Worm (Caenorhabditis elegans) whole organism, L4 larva: ENCODE data around the gene T05C7.9.
"Not testable (repeated sequence)": the region's sequence is repeated elsewhere in the genome, so short reads cannot be mapped to it uniquely, and the experiment has no call there.

Experiments used
- F26F4.8 ChIP-seq: fragments of 200-800 bp; sonication (Bioruptor generic); conservative IDR thresholded peaks from 2 replicates; pipeline ENCODE4 v1.3.6; 2022; ENCODE audit warnings: missing genetic modification characterization, missing compliant biosample characterization
- F49E8.2 ChIP-seq: sonication (generic microtip); optimal IDR thresholded peaks from 2 replicates; lab custom pipeline; 2016; ENCODE audit warnings: missing compliant biosample characterization, mild to moderate bottlenecking, missing genetic modification characterization, borderline replicate concordance
- Y5F2A.4 ChIP-seq: fragments of 200-800 bp; sonication (Bioruptor generic); optimal IDR thresholded peaks from 2 replicates; lab custom pipeline; 2018; ENCODE audit warnings: mild to moderate bottlenecking, missing genetic modification characterization, missing compliant biosample characterization
- ZK337.2 ChIP-seq: fragments of 200-800 bp; sonication (Bioruptor generic); IDR thresholded peaks from 2 replicates; pipeline ENCODE4 v1.3.6; 2022; ENCODE audit warnings: missing genetic modification reagents, missing genetic modification characterization, missing compliant biosample characterization
- ceh-20 ChIP-seq: fragments of 200-800 bp; sonication (Bioruptor generic); IDR thresholded peaks from 2 replicates; pipeline ENCODE4 v1.3.6; 2022; ENCODE audit warnings: missing genetic modification reagents, missing genetic modification characterization, missing compliant biosample characterization
- cey-2 ChIP-seq: sonication (generic microtip); optimal IDR thresholded peaks from 3 replicates; lab custom pipeline; 2017; ENCODE audit warnings: missing genetic modification characterization, mild to moderate bottlenecking, missing compliant biosample characterization, antibody characterized with exemption, borderline replicate concordance; ENCODE audit not compliant: insufficient read depth
- daf-12 ChIP-seq: fragments of 150-350 bp; optimal IDR thresholded peaks from 2 replicates; lab custom pipeline; 2014; ENCODE audit warnings: missing biosample characterization, missing genetic modification reagents, missing genetic modification characterization
- dmd-9 ChIP-seq: fragments of 200-800 bp; sonication (Bioruptor generic); IDR thresholded peaks from 2 replicates; pipeline ENCODE4 v1.3.6; 2022; ENCODE audit warnings: missing genetic modification reagents, missing genetic modification characterization, missing compliant biosample characterization
- dve-1 ChIP-seq: sonication (generic microtip); optimal IDR thresholded peaks from 2 replicates; lab custom pipeline; 2017; ENCODE audit warnings: antibody characterized with exemption, mild to moderate bottlenecking, missing genetic modification characterization, missing compliant biosample characterization; ENCODE audit not compliant: insufficient read depth
- egl-43 ChIP-seq: fragments of 200-800 bp; sonication (Bioruptor generic); IDR thresholded peaks from 2 replicates; pipeline ENCODE4 v1.3.6; 2022; ENCODE audit warnings: missing genetic modification reagents, missing genetic modification characterization, missing compliant biosample characterization
- fkh-10 ChIP-seq: fragments of 150-350 bp; optimal IDR thresholded peaks from 2 replicates; lab custom pipeline; 2014; ENCODE audit warnings: missing biosample characterization, missing genetic modification reagents, missing genetic modification characterization
- gei-8 ChIP-seq: fragments of 200-800 bp; sonication (Bioruptor generic); optimal IDR thresholded peaks from 2 replicates; lab custom pipeline; 2018; ENCODE audit warnings: mild to moderate bottlenecking, missing genetic modification characterization, missing compliant biosample characterization
- hlh-30 ChIP-seq: sonication (generic microtip); optimal IDR thresholded peaks from 2 replicates; lab custom pipeline; 2017; ENCODE audit warnings: antibody characterized with exemption, mild to moderate bottlenecking, missing genetic modification characterization, missing compliant biosample characterization; ENCODE audit not compliant: insufficient read depth
- lin-1 ChIP-seq: fragments of 200-800 bp; sonication (Bioruptor generic); IDR thresholded peaks from 2 replicates; pipeline ENCODE4 v1.3.6; 2022; ENCODE audit warnings: missing genetic modification reagents, missing genetic modification characterization, missing compliant biosample characterization
- lin-38 ChIP-seq: fragments of 200-800 bp; sonication (Bioruptor generic); IDR thresholded peaks from 2 replicates; pipeline ENCODE4 v1.3.6; 2022; ENCODE audit warnings: missing genetic modification reagents, missing genetic modification characterization, missing compliant biosample characterization
- lin-39 ChIP-seq: fragments of 150-350 bp; optimal IDR thresholded peaks from 2 replicates; lab custom pipeline; 2014; ENCODE audit warnings: missing biosample characterization, missing genetic modification reagents, missing genetic modification characterization
- lsy-2 ChIP-seq, 2 experiments: fragments of 150-350 bp in 1 of 2; sonication (generic microtip) in 1 of 2; optimal IDR thresholded peaks; 2 replicates each; lab custom pipeline; 2014 to 2017; ENCODE audit warnings: missing biosample characterization in 2 of 2, missing genetic modification characterization in 2 of 2
- madf-5 ChIP-seq, 2 experiments: fragments of 200-800 bp; sonication (Bioruptor generic); IDR thresholded peaks; 2 replicates each; pipeline ENCODE4 v1.3.6; 2022; ENCODE audit warnings: missing compliant biosample characterization in 2 of 2, missing genetic modification characterization in 2 of 2
- nhr-102 ChIP-seq: sonication (generic microtip); optimal IDR thresholded peaks from 2 replicates; lab custom pipeline; 2016; ENCODE audit warnings: mild to moderate bottlenecking, missing genetic modification characterization, moderate library complexity, missing compliant biosample characterization
- nhr-237 ChIP-seq: sonication (generic microtip); optimal IDR thresholded peaks from 2 replicates; lab custom pipeline; 2017; ENCODE audit warnings: missing biosample characterization, missing genetic modification characterization
- nhr-28 ChIP-seq: fragments of 150-350 bp; optimal IDR thresholded peaks from 2 replicates; lab custom pipeline; 2014; ENCODE audit warnings: missing biosample characterization, missing genetic modification characterization
- nhr-6 ChIP-seq: fragments of 150-350 bp; optimal IDR thresholded peaks from 2 replicates; lab custom pipeline; 2014; ENCODE audit warnings: missing biosample characterization, missing genetic modification characterization
- nhr-76 ChIP-seq: fragments of 150-350 bp; optimal IDR thresholded peaks from 2 replicates; lab custom pipeline; 2014; ENCODE audit warnings: missing biosample characterization, missing genetic modification characterization
- snpc-4 ChIP-seq: fragments of 150-350 bp; optimal IDR thresholded peaks from 2 replicates; lab custom pipeline; 2014; ENCODE audit warnings: missing biosample characterization, missing genetic modification characterization
- spr-3 ChIP-seq: fragments of 200-800 bp; sonication (Bioruptor generic); optimal IDR thresholded peaks from 2 replicates; lab custom pipeline; 2018; ENCODE audit warnings: mild to moderate bottlenecking, missing genetic modification characterization, missing compliant biosample characterization
- tra-1 ChIP-seq: fragments of 200-800 bp; sonication (Bioruptor generic); IDR thresholded peaks from 2 replicates; pipeline ENCODE4 v1.3.6; 2022; ENCODE audit warnings: missing genetic modification reagents, missing genetic modification characterization, missing compliant biosample characterization
- unc-39 ChIP-seq: sonication (generic microtip); optimal IDR thresholded peaks from 2 replicates; lab custom pipeline; 2017; ENCODE audit warnings: missing biosample characterization, missing genetic modification characterization
- zag-1 ChIP-seq: fragments of 150-350 bp; optimal IDR thresholded peaks from 2 replicates; lab custom pipeline; 2014; ENCODE audit warnings: missing biosample characterization, missing genetic modification characterization
- zip-11 ChIP-seq: fragments of 200-800 bp; sonication (Bioruptor generic); IDR thresholded peaks from 2 replicates; pipeline ENCODE4 v1.3.6; 2022; ENCODE audit warnings: missing genetic modification characterization, missing compliant biosample characterization

Gene T05C7.9

DNA sequence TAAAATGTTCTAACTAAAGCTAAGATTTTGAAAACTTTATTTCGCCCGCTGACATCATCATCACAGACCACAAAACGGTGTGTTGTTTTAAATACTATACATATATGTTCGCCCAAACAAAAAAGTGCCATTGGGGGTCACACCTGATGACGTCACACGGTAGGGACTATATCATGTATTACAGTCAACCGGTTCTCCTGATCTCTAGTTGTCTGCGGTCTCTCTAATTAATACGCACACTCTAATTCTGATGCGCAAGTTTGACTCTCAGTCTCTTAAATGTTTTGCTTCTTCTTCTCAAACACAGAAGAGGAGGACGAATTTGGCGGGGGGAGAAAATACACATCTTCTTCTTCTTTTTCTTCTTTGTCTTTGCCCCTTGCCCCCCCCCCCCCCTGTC is 23.8 kb downstream of the T05C7.9 start (continued):
- peak; percentile 30; the same call in 1 of the 2 replicates for TF ChIP-seq tra-1 (GFP tag; lab: Robert Waterston, UW)
- peak; percentile 56 for TF ChIP-seq nhr-28 (tag; lab: Kevin White, UChicago)
- TF ChIP-seq nhr-76 (tag; lab: Kevin White, UChicago): no peak
- TF ChIP-seq nhr-6 (tag; lab: Kevin White, UChicago): no peak
- TF ChIP-seq lsy-2 (tag; optimal IDR thresholded peaks at IDR 0.05; lab: Kevin White, UChicago): peak in 1 of 2 experiments; percentile 29
- TF ChIP-seq F49E8.2 (tag; lab: Kevin White, UChicago): no peak
- TF ChIP-seq daf-12 (tag; lab: Kevin White, UChicago): no peak
- no peak for TF ChIP-seq nhr-102 (tag; lab: Kevin White, UChicago)
- no peak for TF ChIP-seq dmd-9 (GFP tag; lab: Robert Waterston, UW)
- TF ChIP-seq, all 104 proteins: peak for 14

DNA sequence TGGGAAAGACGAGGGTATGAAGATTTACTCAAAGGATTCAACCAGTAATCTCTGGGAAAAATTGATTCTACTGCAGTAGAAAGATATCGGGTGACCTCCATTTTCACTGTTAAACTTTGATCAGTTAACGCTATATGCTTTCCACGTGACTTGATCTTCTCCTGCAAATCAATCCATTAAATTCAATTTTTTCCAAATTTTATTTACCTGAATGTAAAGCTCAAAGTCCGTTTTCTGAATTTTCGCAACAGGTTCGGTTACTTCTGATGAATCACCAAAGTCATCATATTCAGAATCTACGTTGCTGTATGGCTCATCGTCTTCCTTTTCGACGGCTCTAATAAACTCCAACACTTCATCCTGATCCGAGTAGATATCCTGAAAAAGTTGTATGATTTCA is 30.2 kb downstream of the T05C7.9 start, which contains the start of gene B0545.4:
TSS of gene B0545.4 (minus strand) at position 101 of the 400 bp plus-strand sequence.
- no peak for TF ChIP-seq Y5F2A.4 (GFP tag; lab: Kevin White, UChicago)
- no peak for TF ChIP-seq egl-43
- TF ChIP-seq zip-11 (GFP tag; lab: Robert Waterston, UW): no peak
- no peak for TF ChIP-seq zag-1
- TF ChIP-seq hlh-30 (tag; lab: Kevin White, UChicago): no peak
- TF ChIP-seq lin-1: no peak
- TF ChIP-seq gei-8: no peak
- no peak for TF ChIP-seq lin-39 (tag; lab: Kevin White, UChicago)
- no peak for TF ChIP-seq dve-1 (tag; lab: Kevin White, UChicago)
- TF ChIP-seq cey-2: no peak
- TF ChIP-seq nhr-237 (tag; lab: Kevin White, UChicago): no peak

DNA sequence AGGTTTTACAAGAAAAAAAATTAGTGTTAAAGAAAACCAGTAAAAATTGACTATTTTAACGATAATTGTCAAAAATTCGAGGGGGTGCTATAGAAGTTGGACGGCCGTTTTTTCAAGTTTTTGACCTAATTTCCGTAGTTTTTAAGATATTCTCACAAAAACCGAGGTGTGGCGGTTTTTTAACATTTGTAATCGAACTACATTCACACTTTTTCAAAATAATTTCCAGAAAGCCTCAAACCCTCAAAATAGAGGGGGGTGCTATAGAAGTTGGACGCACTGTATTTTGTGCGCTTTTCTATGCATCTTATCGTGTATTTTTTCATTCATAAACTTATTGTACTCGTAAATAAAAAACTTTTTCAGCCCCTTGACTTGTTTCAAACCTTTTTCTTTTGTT is 32.3 kb downstream of the T05C7.9 start, which contains the start of gene F29C4.4:
TSS of gene F29C4.4 (plus strand) at position 301 of the 400 bp plus-strand sequence.
- not testable (repeated sequence) for TF ChIP-seq fkh-10; ceh-20 (GFP tag; lab: Robert Waterston, UW); spr-3 (GFP tag; lab: Kevin White, UChicago)

DNA sequence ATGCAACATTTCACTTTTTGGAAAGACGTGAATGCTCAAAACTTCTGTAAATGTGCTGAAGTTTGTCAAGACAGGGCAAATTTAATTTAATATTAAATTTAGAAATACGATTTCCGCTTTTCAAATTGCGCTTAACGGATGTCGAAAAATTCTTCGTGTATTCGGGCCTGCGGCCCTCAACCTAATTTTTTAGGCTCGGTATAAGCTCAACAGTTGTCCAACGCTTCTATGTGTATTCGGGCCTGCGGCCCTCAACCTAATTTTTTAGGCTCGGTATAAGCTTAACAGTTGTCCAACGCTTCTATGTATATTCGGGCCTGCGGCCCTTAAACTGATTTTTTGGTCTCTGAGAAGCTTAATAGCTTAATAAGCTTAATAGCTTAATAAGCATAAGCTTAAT is 39.7 kb downstream of the T05C7.9 start:
- TF ChIP-seq unc-39 (tag; lab: Kevin White, UChicago) (no peak), F26F4.8 (GFP tag; lab: Robert Waterston, UW) (0 out of 2 replicates have a peak, but pooled peaks have one; percentile 13), cey-2 (no peak), lin-38 (GFP tag; lab: Robert Waterston, UW) (peak; percentile 38)

DNA sequence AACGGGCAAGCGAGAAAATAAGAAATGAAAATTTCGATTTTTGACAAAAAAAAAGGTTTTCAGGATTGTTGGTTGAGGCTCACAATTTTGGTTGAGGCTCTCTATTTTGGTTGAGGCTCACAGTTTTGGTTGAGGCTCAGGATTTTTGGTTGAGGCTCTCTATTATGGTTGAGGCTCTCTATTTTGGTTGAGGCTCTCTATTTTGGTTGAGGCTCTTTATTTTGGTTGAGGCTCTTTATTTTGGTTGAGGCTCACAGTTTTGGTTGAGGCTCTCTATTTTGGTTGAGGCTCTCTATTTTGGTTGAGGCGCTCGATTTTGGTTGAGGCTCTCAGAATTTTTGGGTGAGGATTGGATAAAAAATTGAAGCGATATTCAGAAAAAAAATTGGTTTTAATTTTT is 40.7 kb downstream of the T05C7.9 start:
- no peak for TF ChIP-seq madf-5 (GFP tag; IDR thresholded peaks at IDR 0.05; lab: Robert Waterston, UW)

DNA sequence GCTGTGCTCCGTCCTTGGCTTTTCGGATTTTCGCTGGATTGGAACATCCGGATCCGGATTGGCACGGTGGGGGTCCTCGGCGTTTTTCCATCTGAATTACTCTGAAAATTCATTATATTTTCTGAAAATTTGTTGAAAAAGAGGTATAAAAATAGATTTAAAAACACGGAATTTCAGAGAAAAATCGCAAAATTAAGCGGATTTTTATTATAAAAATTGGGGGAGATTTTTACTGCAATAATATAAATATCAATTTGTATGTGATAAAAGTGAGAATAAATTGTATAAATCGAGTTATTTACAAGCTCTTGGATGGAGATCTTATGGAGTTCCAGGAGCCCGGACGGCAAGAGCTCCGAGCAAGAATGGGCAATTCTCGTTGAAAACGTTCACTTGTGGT is 42.5 kb downstream of the T05C7.9 start, which contains the start of gene tut-1:
TSS of gene tut-1 (minus strand) at position 101 of the 400 bp plus-strand sequence.
- TF ChIP-seq snpc-4 (tag; lab: Kevin White, UChicago) (no peak), ZK337.2 (GFP tag; lab: Robert Waterston, UW) (no peak), madf-5 (GFP tag; IDR thresholded peaks at IDR 0.05; lab: Robert Waterston, UW) (no peak)
